Worm (Caenorhabditis elegans) whole organism, L4 larva: ENCODE measurements around the gene C45G9.8.
A peak's percentile ranks its signal among the peaks of the same experiment; 100 is the strongest.

Experiments
- F26F4.8 ChIP-seq: fragments of 200-800 bp; sonication (Bioruptor generic); conservative IDR thresholded peaks from 2 replicates; pipeline ENCODE4 v1.3.6; 2022; ENCODE audit warnings: missing genetic modification characterization, missing compliant biosample characterization
- F37D6.2 ChIP-seq: sonication (generic microtip); optimal IDR thresholded peaks from 2 replicates; lab custom pipeline; 2016; ENCODE audit warnings: mild to moderate bottlenecking, missing genetic modification characterization, missing compliant biosample characterization
- F49E8.2 ChIP-seq: sonication (generic microtip); optimal IDR thresholded peaks from 2 replicates; lab custom pipeline; 2016; ENCODE audit warnings: missing compliant biosample characterization, mild to moderate bottlenecking, missing genetic modification characterization, borderline replicate concordance
- R02D3.7 ChIP-seq: fragments of 150-350 bp; sonication (generic microtip); optimal IDR thresholded peaks from 3 replicates; lab custom pipeline; 2014; ENCODE audit warnings: missing biosample characterization, missing genetic modification characterization
- Y75B8A.6 ChIP-seq: fragments of 200-800 bp; sonication (Bioruptor generic); IDR thresholded peaks from 2 replicates; pipeline ENCODE4 v1.3.6; 2022; ENCODE audit warnings: missing genetic modification reagents, missing genetic modification characterization, missing compliant biosample characterization
- ZK337.2 ChIP-seq: fragments of 200-800 bp; sonication (Bioruptor generic); IDR thresholded peaks from 2 replicates; pipeline ENCODE4 v1.3.6; 2022; ENCODE audit warnings: missing genetic modification reagents, missing genetic modification characterization, missing compliant biosample characterization
- aha-1 ChIP-seq: fragments of 150-350 bp; peaks from one replicate; lab custom pipeline; 2014; ENCODE audit warnings: missing biosample characterization, missing genetic modification characterization
- aly-2 ChIP-seq: sonication (generic microtip); optimal IDR thresholded peaks from 2 replicates; lab custom pipeline; 2018; ENCODE audit warnings: missing biosample characterization, missing genetic modification characterization
- ceh-62 ChIP-seq: sonication (generic microtip); optimal IDR thresholded peaks from 2 replicates; lab custom pipeline; 2017; ENCODE audit warnings: missing biosample characterization, missing genetic modification characterization
- ceh-82 ChIP-seq: sonication (generic microtip); optimal IDR thresholded peaks from 2 replicates; lab custom pipeline; 2017; ENCODE audit warnings: missing biosample characterization, missing genetic modification characterization
- ces-1 ChIP-seq: fragments of 150-350 bp; sonication (generic microtip); optimal IDR thresholded peaks from 4 replicates; lab custom pipeline; 2014; ENCODE audit warnings: missing biosample characterization, missing genetic modification reagents, missing genetic modification characterization
- daf-16 ChIP-seq, 3 experiments: sonication (generic microtip); optimal IDR thresholded peaks; 2 replicates each; lab custom pipeline; 2016 to 2017; ENCODE audit warnings: missing genetic modification characterization in 3 of 3, missing genetic modification reagents in 3 of 3, mild to moderate bottlenecking in 2 of 3, missing compliant biosample characterization in 2 of 3, missing biosample characterization in 1 of 3, moderate library complexity in 1 of 3
- daf-8 ChIP-seq: fragments of 200-800 bp; sonication (Bioruptor generic); IDR thresholded peaks from 2 replicates; pipeline ENCODE4 v1.3.6; 2022; ENCODE audit warnings: missing genetic modification characterization, missing compliant biosample characterization
- dmd-6 ChIP-seq: fragments of 200-800 bp; sonication (Bioruptor generic); IDR thresholded peaks from 2 replicates; pipeline ENCODE4 v1.3.6; 2022; ENCODE audit warnings: missing genetic modification reagents, missing genetic modification characterization, missing compliant biosample characterization
- dmd-8 ChIP-seq: fragments of 200-800 bp; sonication (Bioruptor generic); IDR thresholded peaks from 2 replicates; pipeline ENCODE4 v1.3.6; 2022; ENCODE audit warnings: missing genetic modification characterization, missing compliant biosample characterization
- egl-27 ChIP-seq: sonication (generic microtip); optimal IDR thresholded peaks from 3 replicates; lab custom pipeline; 2017; ENCODE audit warnings: missing biosample characterization, missing genetic modification reagents, missing genetic modification characterization
- fkh-10 ChIP-seq: fragments of 150-350 bp; optimal IDR thresholded peaks from 2 replicates; lab custom pipeline; 2014; ENCODE audit warnings: missing biosample characterization, missing genetic modification reagents, missing genetic modification characterization
- fos-1 ChIP-seq: fragments of 150-350 bp; optimal IDR thresholded peaks from 2 replicates; lab custom pipeline; 2014; ENCODE audit warnings: missing biosample characterization, missing genetic modification characterization
- hmg-1.1 ChIP-seq: fragments of 200-800 bp; sonication (Bioruptor generic); IDR thresholded peaks from 2 replicates; pipeline ENCODE4 v1.3.6; 2022; ENCODE audit warnings: missing genetic modification reagents, missing genetic modification characterization, missing compliant biosample characterization
- jun-1 ChIP-seq: fragments of 150-350 bp; optimal IDR thresholded peaks from 2 replicates; lab custom pipeline; 2014; ENCODE audit warnings: missing biosample characterization, missing genetic modification reagents, missing genetic modification characterization
- lin-13 ChIP-seq: fragments of 150-350 bp; optimal IDR thresholded peaks from 2 replicates; lab custom pipeline; 2014; ENCODE audit warnings: missing biosample characterization, missing genetic modification reagents, missing genetic modification characterization
- lin-29 ChIP-seq: fragments of 200-800 bp; sonication (Bioruptor generic); IDR thresholded peaks from 2 replicates; pipeline ENCODE4 v1.3.6; 2022; ENCODE audit warnings: missing genetic modification reagents, missing genetic modification characterization, missing compliant biosample characterization
- lin-38 ChIP-seq: fragments of 200-800 bp; sonication (Bioruptor generic); IDR thresholded peaks from 2 replicates; pipeline ENCODE4 v1.3.6; 2022; ENCODE audit warnings: missing genetic modification reagents, missing genetic modification characterization, missing compliant biosample characterization
- lin-39 ChIP-seq: fragments of 150-350 bp; optimal IDR thresholded peaks from 2 replicates; lab custom pipeline; 2014; ENCODE audit warnings: missing biosample characterization, missing genetic modification reagents, missing genetic modification characterization
- lir-3 ChIP-seq: sonication (generic microtip); optimal IDR thresholded peaks from 2 replicates; lab custom pipeline; 2016; ENCODE audit warnings: mild to moderate bottlenecking, missing genetic modification characterization, missing compliant biosample characterization
- lsy-2 ChIP-seq, 2 experiments: fragments of 150-350 bp in 1 of 2; sonication (generic microtip) in 1 of 2; optimal IDR thresholded peaks; 2 replicates each; lab custom pipeline; 2014 to 2017; ENCODE audit warnings: missing biosample characterization in 2 of 2, missing genetic modification characterization in 2 of 2
- mdl-1 ChIP-seq, 2 experiments: fragments of 150-350 bp in 1 of 2; sonication (generic microtip) in 1 of 2; optimal IDR thresholded peaks; 2 replicates each; lab custom pipeline; 2014 to 2017; ENCODE audit warnings: missing biosample characterization in 2 of 2, missing genetic modification characterization in 2 of 2
- mdt-29 ChIP-seq: fragments of 200-800 bp; sonication (Bioruptor generic); IDR thresholded peaks from 2 replicates; pipeline ENCODE4 v1.3.6; 2022; ENCODE audit warnings: missing genetic modification reagents, missing genetic modification characterization, missing compliant biosample characterization
- mep-1 ChIP-seq: fragments of 150-350 bp; sonication (generic microtip); optimal IDR thresholded peaks from 3 replicates; lab custom pipeline; 2014; ENCODE audit warnings: missing biosample characterization, missing genetic modification characterization
- mes-2 ChIP-seq: sonication (generic microtip); optimal IDR thresholded peaks from 2 replicates; lab custom pipeline; 2016; ENCODE audit warnings: missing genotype, mild to moderate bottlenecking, missing genetic modification characterization, missing compliant biosample characterization; ENCODE audit not compliant: poor library complexity, severe bottlenecking
- mxl-2 ChIP-seq: fragments of 200-800 bp; sonication (Bioruptor generic); conservative IDR thresholded peaks from 2 replicates; pipeline ENCODE4 v1.3.6; 2022; ENCODE audit warnings: missing genetic modification reagents, missing genetic modification characterization, missing compliant biosample characterization
- nhr-102 ChIP-seq: sonication (generic microtip); optimal IDR thresholded peaks from 2 replicates; lab custom pipeline; 2016; ENCODE audit warnings: mild to moderate bottlenecking, missing genetic modification characterization, moderate library complexity, missing compliant biosample characterization
- nhr-11 ChIP-seq: fragments of 150-350 bp; optimal IDR thresholded peaks from 2 replicates; lab custom pipeline; 2014; ENCODE audit warnings: missing biosample characterization, missing genetic modification characterization
- nhr-111 ChIP-seq: fragments of 200-800 bp; sonication (Bioruptor generic); optimal IDR thresholded peaks from 2 replicates; lab custom pipeline; 2018; ENCODE audit warnings: mild to moderate bottlenecking, missing genetic modification characterization, missing compliant biosample characterization
- nhr-25 ChIP-seq: sonication (generic microtip); optimal IDR thresholded peaks from 2 replicates; lab custom pipeline; 2017; ENCODE audit warnings: missing genetic modification characterization, mild to moderate bottlenecking, missing compliant biosample characterization, antibody characterized with exemption, moderate library complexity, borderline replicate concordance; ENCODE audit not compliant: insufficient read depth
- nhr-28 ChIP-seq: fragments of 150-350 bp; optimal IDR thresholded peaks from 2 replicates; lab custom pipeline; 2014; ENCODE audit warnings: missing biosample characterization, missing genetic modification characterization
- nhr-6 ChIP-seq: fragments of 150-350 bp; optimal IDR thresholded peaks from 2 replicates; lab custom pipeline; 2014; ENCODE audit warnings: missing biosample characterization, missing genetic modification characterization
- nhr-77 ChIP-seq: fragments of 150-350 bp; optimal IDR thresholded peaks from 2 replicates; lab custom pipeline; 2014; ENCODE audit warnings: missing biosample characterization, missing genetic modification characterization
- pqm-1 ChIP-seq: sonication (generic microtip); optimal IDR thresholded peaks from 2 replicates; lab custom pipeline; 2017; ENCODE audit warnings: missing biosample characterization, missing genetic modification characterization
- rbr-2 ChIP-seq: sonication (generic microtip); optimal IDR thresholded peaks from 2 replicates; lab custom pipeline; 2016; ENCODE audit warnings: missing genotype, missing genetic modification characterization, missing compliant biosample characterization
- saeg-2 ChIP-seq: fragments of 200-800 bp; sonication (Bioruptor generic); IDR thresholded peaks from 2 replicates; pipeline ENCODE4 v1.3.6; 2022; ENCODE audit warnings: missing genetic modification reagents, missing genetic modification characterization, missing compliant biosample characterization
- sdz-12 ChIP-seq: fragments of 200-800 bp; sonication (Bioruptor generic); optimal IDR thresholded peaks from 2 replicates; lab custom pipeline; 2018; ENCODE audit warnings: mild to moderate bottlenecking, missing genetic modification characterization, missing compliant biosample characterization
- tag-97 ChIP-seq: fragments of 200-800 bp; sonication (Bioruptor generic); IDR thresholded peaks from 2 replicates; pipeline ENCODE4 v1.3.6; 2022; ENCODE audit warnings: missing genetic modification characterization, missing compliant biosample characterization
- tra-1 ChIP-seq: fragments of 200-800 bp; sonication (Bioruptor generic); IDR thresholded peaks from 2 replicates; pipeline ENCODE4 v1.3.6; 2022; ENCODE audit warnings: missing genetic modification reagents, missing genetic modification characterization, missing compliant biosample characterization
- unc-130 ChIP-seq: sonication (generic microtip); optimal IDR thresholded peaks from 2 replicates; lab custom pipeline; 2016; ENCODE audit warnings: missing genetic modification reagents, missing genetic modification characterization, missing compliant biosample characterization
- unc-39 ChIP-seq: sonication (generic microtip); optimal IDR thresholded peaks from 2 replicates; lab custom pipeline; 2017; ENCODE audit warnings: missing biosample characterization, missing genetic modification characterization
- vab-7 ChIP-seq: fragments of 200-800 bp; sonication (Bioruptor generic); IDR thresholded peaks from 2 replicates; pipeline ENCODE4 v1.3.6; 2022; ENCODE audit warnings: missing genetic modification reagents, missing genetic modification characterization, missing compliant biosample characterization
- zfp-2 ChIP-seq: sonication (generic microtip); optimal IDR thresholded peaks from 2 replicates; lab custom pipeline; 2016; ENCODE audit warnings: mild to moderate bottlenecking, missing genetic modification characterization, missing compliant biosample characterization
- zip-2 ChIP-seq: fragments of 150-350 bp; optimal IDR thresholded peaks from 2 replicates; lab custom pipeline; 2014; ENCODE audit warnings: missing biosample characterization, missing genetic modification characterization

The C45G9.8 gene

ce11 chrIII:5080700-5081572 is 27.5 kb upstream of the C45G9.8 start (continued):
- peak; percentile 61 for TF ChIP-seq nhr-25
- no peak for TF ChIP-seq ceh-82 (tag; lab: Kevin White, UChicago)
- peak; percentile 81 for TF ChIP-seq nhr-111 (GFP tag; lab: Kevin White, UChicago)
- peak; percentile 59 for TF ChIP-seq tra-1 (GFP tag; lab: Robert Waterston, UW)
- peak; percentile 82 for TF ChIP-seq lir-3 (tag; lab: Kevin White, UChicago)
- TF ChIP-seq zip-2 (tag; lab: Kevin White, UChicago): peak; percentile 30
- peak; percentile 38 for TF ChIP-seq jun-1 (tag; lab: Kevin White, UChicago)
- peak; percentile 49; the same call in 1 of the 2 replicates for TF ChIP-seq lin-29 (GFP tag; lab: Robert Waterston, UW)
- peak in 1 of 2 experiments; percentile 5 for TF ChIP-seq mdl-1 (tag; optimal IDR thresholded peaks at IDR 0.05; lab: Kevin White, UChicago)
- TF ChIP-seq pqm-1 (tag; lab: Kevin White, UChicago): no peak
- TF ChIP-seq nhr-11: no peak
- peak; percentile 68 for TF ChIP-seq ZK337.2 (GFP tag; lab: Robert Waterston, UW)
- TF ChIP-seq ceh-62: no peak
- peak; percentile 67 for TF ChIP-seq dmd-6 (GFP tag; lab: Robert Waterston, UW)
- TF ChIP-seq unc-130 (GFP tag; lab: Kevin White, UChicago): peak; percentile 46
- peak; percentile 86 for TF ChIP-seq mep-1 (tag; lab: Kevin White, UChicago)
- TF ChIP-seq sdz-12 (GFP tag; lab: Kevin White, UChicago): peak; percentile 67
- no peak for TF ChIP-seq aly-2 (tag; lab: Kevin White, UChicago)
- peak; percentile 78; the same call in 1 of the 2 replicates for TF ChIP-seq saeg-2 (GFP tag; lab: Robert Waterston, UW)
- TF ChIP-seq F49E8.2 (tag; lab: Kevin White, UChicago): peak; percentile 93
- no peak for TF ChIP-seq unc-39 (tag; lab: Kevin White, UChicago)
- peak; percentile 70 for TF ChIP-seq nhr-28 (tag; lab: Kevin White, UChicago)
- peak; percentile 90 for TF ChIP-seq rbr-2 (tag; lab: Kevin White, UChicago)
- TF ChIP-seq mdt-29: peak; percentile 84; the same call in 1 of the 2 replicates
- 0 out of 2 replicates have a peak, but pooled peaks have one; percentile 58 for TF ChIP-seq mxl-2 (GFP tag; lab: Robert Waterston, UW)
- TF ChIP-seq lsy-2 (tag; optimal IDR thresholded peaks at IDR 0.05; lab: Kevin White, UChicago): peak; percentile 48 to 78
- peak; percentile 94 for TF ChIP-seq nhr-102 (tag; lab: Kevin White, UChicago)
- TF ChIP-seq tag-97: no peak
- TF ChIP-seq egl-27 (tag; lab: Kevin White, UChicago): no peak
- TF ChIP-seq F26F4.8 (GFP tag; lab: Robert Waterston, UW): peak; percentile 92
- no peak for TF ChIP-seq lin-39 (tag; lab: Kevin White, UChicago)
- TF ChIP-seq dmd-8 (GFP tag; lab: Robert Waterston, UW): peak; percentile 95
- TF ChIP-seq daf-16 (GFP tag; optimal IDR thresholded peaks at IDR 0.05; lab: Kevin White, UChicago): peak; percentile 76 to 83
- TF ChIP-seq daf-16 (tag; optimal IDR thresholded peaks at IDR 0.05; lab: Kevin White, UChicago): peak; percentile 56
- TF ChIP-seq fkh-10 (GFP tag; lab: Kevin White, UChicago): peak; percentile 70
- peak; percentile 93 for TF ChIP-seq mes-2 (tag; lab: Kevin White, UChicago)
- TF ChIP-seq Y75B8A.6: peak; percentile 94
- peak; percentile 63 for TF ChIP-seq zfp-2 (tag; lab: Kevin White, UChicago)
- TF ChIP-seq lin-13 (GFP tag; lab: Kevin White, UChicago): peak; percentile 60
- TF ChIP-seq vab-7: peak; percentile 82
- TF ChIP-seq fos-1 (tag; lab: Kevin White, UChicago): no peak
- peak; percentile 90 for TF ChIP-seq lin-38 (GFP tag; lab: Robert Waterston, UW)
- no peak for TF ChIP-seq ces-1 (GFP tag; lab: Kevin White, UChicago)
- TF ChIP-seq R02D3.7 (tag; lab: Kevin White, UChicago): peak; percentile 18
- TF ChIP-seq F37D6.2 (tag; lab: Kevin White, UChicago): peak; percentile 75
- TF ChIP-seq nhr-6: peak; percentile 46
- peak; percentile 93 for TF ChIP-seq hmg-1.1 (GFP tag; lab: Robert Waterston, UW)
- no peak for TF ChIP-seq nhr-77 (tag; lab: Kevin White, UChicago)
- peak; percentile 94 for TF ChIP-seq aha-1 (tag; lab: Kevin White, UChicago)
- TF ChIP-seq daf-8 (GFP tag; lab: Robert Waterston, UW): peak; percentile 76; the same call in 1 of the 2 replicates
